Fruit fly (Drosophila melanogaster) whole organism, embryonic: ENCODE results near the gene Rcd5.

Experiments
- Adf1 ChIP-seq: fragments of 200-800 bp; sonication (Bioruptor generic); IDR thresholded peaks from 2 replicates; pipeline ENCODE4 v1.3.6; 2022; ENCODE audit warnings: missing biosample characterization, missing genetic modification characterization
- CG1024 ChIP-seq: fragments of 200-800 bp; sonication (Bioruptor generic); IDR thresholded peaks from 2 replicates; pipeline ENCODE4 v1.3.6; 2022; ENCODE audit warnings: missing biosample characterization, missing genetic modification characterization
- CG10321 ChIP-seq: fragments of 200-800 bp; sonication (Bioruptor generic); IDR thresholded peaks from 2 replicates; pipeline ENCODE4 v1.3.6; 2022; ENCODE audit warnings: missing biosample characterization, missing genetic modification characterization
- CG11696 ChIP-seq: fragments of 200-800 bp; sonication (Bioruptor generic); IDR thresholded peaks from 2 replicates; pipeline ENCODE4 v1.3.6; 2022; ENCODE audit warnings: missing biosample characterization, missing genetic modification characterization
- CG13424 ChIP-seq: fragments of 200-800 bp; sonication (Bioruptor generic); optimal IDR thresholded peaks from 2 replicates; lab custom pipeline; 2019; ENCODE audit warnings: missing biosample characterization, mild to moderate bottlenecking, missing genetic modification characterization, moderate library complexity
- CG15696 ChIP-seq: fragments of 200-800 bp; sonication (Bioruptor generic); optimal IDR thresholded peaks from 2 replicates; lab custom pipeline; 2019; ENCODE audit warnings: missing biosample characterization, mild to moderate bottlenecking, missing genetic modification characterization, moderate library complexity
- CG1602 ChIP-seq: fragments of 200-800 bp; sonication (Bioruptor generic); optimal IDR thresholded peaks from 3 replicates; lab custom pipeline; 2016; ENCODE audit warnings: missing biosample characterization, missing genetic modification characterization
- CG17361 ChIP-seq: fragments of 200-800 bp; sonication (Bioruptor generic); IDR thresholded peaks from 3 replicates; pipeline ENCODE4 v1.3.6; 2022; ENCODE audit warnings: missing biosample characterization, missing genetic modification characterization
- CG17385 ChIP-seq: fragments of 200-800 bp; sonication (Bioruptor generic); optimal IDR thresholded peaks from 3 replicates; lab custom pipeline; 2018; ENCODE audit warnings: missing biosample characterization, mild to moderate bottlenecking, missing genetic modification characterization
- CG18262 ChIP-seq: fragments of 200-800 bp; optimal IDR thresholded peaks from 3 replicates; lab custom pipeline; 2019; ENCODE audit warnings: missing biosample characterization, mild to moderate bottlenecking, missing genetic modification characterization, moderate library complexity
- CG2199 ChIP-seq: fragments of 200-800 bp; sonication (Bioruptor generic); IDR thresholded peaks from 3 replicates; pipeline ENCODE4 v1.3.6; 2022; ENCODE audit warnings: missing biosample characterization, missing genetic modification characterization
- CG3065 ChIP-seq: fragments of 200-800 bp; sonication (Bioruptor generic); optimal IDR thresholded peaks from 2 replicates; lab custom pipeline; 2016; ENCODE audit warnings: missing biosample characterization, missing genetic modification characterization
- CG31224 ChIP-seq: fragments of 200-800 bp; sonication (Bioruptor generic); IDR thresholded peaks from 2 replicates; pipeline ENCODE4 v1.3.6; 2022; ENCODE audit warnings: missing biosample characterization, missing genetic modification characterization
- CG32772 ChIP-seq: fragments of 200-800 bp; sonication (Bioruptor generic); IDR thresholded peaks from 2 replicates; pipeline ENCODE4 v1.3.6; 2022; ENCODE audit warnings: missing biosample characterization, missing genetic modification characterization
- CG4282 ChIP-seq: fragments of 200-800 bp; sonication (Bioruptor generic); optimal IDR thresholded peaks from 2 replicates; lab custom pipeline; 2016; ENCODE audit warnings: missing biosample characterization, missing genetic modification characterization
- CG6813 ChIP-seq: fragments of 200-800 bp; sonication (Bioruptor generic); optimal IDR thresholded peaks from 2 replicates; lab custom pipeline; 2017; ENCODE audit warnings: missing biosample characterization, missing genetic modification characterization, mild to moderate bottlenecking, moderate library complexity, missing genetic modification reagents
- CG7556 ChIP-seq: fragments of 200-800 bp; sonication (Bioruptor generic); optimal IDR thresholded peaks from 2 replicates; lab custom pipeline; 2017; ENCODE audit warnings: missing biosample characterization, mild to moderate bottlenecking, missing genetic modification characterization
- CG7786 ChIP-seq: fragments of 200-800 bp; sonication (Bioruptor generic); optimal IDR thresholded peaks from 2 replicates; lab custom pipeline; 2016; ENCODE audit warnings: missing biosample characterization, missing genetic modification characterization
- CG8089 ChIP-seq: fragments of 200-800 bp; sonication (Bioruptor generic); optimal IDR thresholded peaks from 3 replicates; lab custom pipeline; 2016; ENCODE audit warnings: missing biosample characterization, missing genetic modification characterization
- CG8478 ChIP-seq: fragments of >200 bp; optimal IDR thresholded peaks from 2 replicates; lab custom pipeline; 2018
- CG9817 ChIP-seq: fragments of 200-800 bp; sonication (Bioruptor generic); optimal IDR thresholded peaks from 2 replicates; lab custom pipeline; 2018; ENCODE audit warnings: missing biosample characterization, mild to moderate bottlenecking, missing genetic modification characterization, moderate library complexity
- D19B ChIP-seq: fragments of 200-800 bp; sonication (Bioruptor generic); optimal IDR thresholded peaks from 2 replicates; lab custom pipeline; 2017; ENCODE audit warnings: missing biosample characterization, mild to moderate bottlenecking, missing genetic modification characterization
- H15 ChIP-seq: fragments of 200-800 bp; sonication (Bioruptor generic); IDR thresholded peaks from 3 replicates; pipeline ENCODE4 v1.3.6; 2022; ENCODE audit warnings: missing biosample characterization, missing genetic modification characterization
- Opbp ChIP-seq: fragments of 200-800 bp; sonication (Bioruptor generic); IDR thresholded peaks from 3 replicates; pipeline ENCODE4 v1.3.6; 2022; ENCODE audit warnings: missing biosample characterization, missing genetic modification characterization; ENCODE audit not compliant: partially characterized antibody
- Poxn ChIP-seq: fragments of 200-800 bp; sonication (Bioruptor generic); IDR thresholded peaks from 2 replicates; pipeline ENCODE4 v1.3.6; 2022; ENCODE audit warnings: missing biosample characterization, missing genetic modification characterization
- Sox102F ChIP-seq: fragments of 200-800 bp; sonication (Bioruptor generic); optimal IDR thresholded peaks from 2 replicates; lab custom pipeline; 2018; ENCODE audit warnings: missing biosample characterization, mild to moderate bottlenecking, missing genetic modification characterization, moderate library complexity
- Vsx1 ChIP-seq: fragments of 200-800 bp; sonication (Bioruptor generic); optimal IDR thresholded peaks from 2 replicates; lab custom pipeline; 2017; ENCODE audit warnings: missing biosample characterization, mild to moderate bottlenecking, missing genetic modification characterization, missing genetic modification reagents
- YL-1 ChIP-seq: fragments of 200-800 bp; sonication (Bioruptor generic); optimal IDR thresholded peaks from 3 replicates; lab custom pipeline; 2017; ENCODE audit warnings: missing biosample characterization, mild to moderate bottlenecking, missing genetic modification characterization
- chif ChIP-seq, 2 experiments: fragments of 200-800 bp; sonication (Bioruptor generic); optimal IDR thresholded peaks; 3 replicates each; lab custom pipeline; 2016; ENCODE audit warnings: missing biosample characterization in 2 of 2, missing genetic modification characterization in 2 of 2
- chm ChIP-seq: fragments of 200-800 bp; sonication (Bioruptor generic); IDR thresholded peaks from 2 replicates; pipeline ENCODE4 v1.3.6; 2022; ENCODE audit warnings: missing biosample characterization, missing genetic modification characterization
- crol ChIP-seq: fragments of 200-800 bp; sonication (Bioruptor generic); IDR thresholded peaks from 2 replicates; pipeline ENCODE4 v1.3.6; 2022; ENCODE audit warnings: missing biosample characterization, missing genetic modification characterization
- dmrt99B ChIP-seq: fragments of 200-800 bp; sonication (Bioruptor generic); optimal IDR thresholded peaks from 2 replicates; lab custom pipeline; 2018; ENCODE audit warnings: missing biosample characterization, mild to moderate bottlenecking, missing genetic modification characterization, moderate library complexity
- dpn ChIP-seq, 2 experiments: fragments of 200-800 bp; sonication (Bioruptor generic); optimal IDR thresholded peaks; 3 replicates each; lab custom pipeline; 2016; ENCODE audit warnings: missing biosample characterization in 2 of 2, missing genetic modification characterization in 2 of 2
- ewg ChIP-seq: fragments of 200-800 bp; sonication (Bioruptor generic); optimal IDR thresholded peaks from 3 replicates; lab custom pipeline; 2017; ENCODE audit warnings: mild to moderate bottlenecking, missing biosample characterization, missing genetic modification reagents, missing genetic modification characterization
- eyg ChIP-seq: fragments of 200-800 bp; sonication (Bioruptor generic); optimal IDR thresholded peaks from 3 replicates; lab custom pipeline; 2016; ENCODE audit warnings: missing biosample characterization, missing genetic modification characterization
- fru ChIP-seq: fragments of >200 bp; optimal IDR thresholded peaks from 2 replicates; lab custom pipeline; 2017
- fu2 ChIP-seq: fragments of 200-800 bp; sonication (Bioruptor generic); optimal IDR thresholded peaks from 2 replicates; lab custom pipeline; 2016; ENCODE audit warnings: missing biosample characterization, missing genetic modification characterization
- gem ChIP-seq: fragments of 200-800 bp; sonication (Bioruptor generic); optimal IDR thresholded peaks from 2 replicates; lab custom pipeline; 2019; ENCODE audit warnings: missing biosample characterization, mild to moderate bottlenecking, missing genetic modification characterization, moderate library complexity
- gt ChIP-seq: fragments of 200-800 bp; sonication (Bioruptor generic); IDR thresholded peaks from 2 replicates; pipeline ENCODE4 v1.3.6; 2022; ENCODE audit warnings: missing biosample characterization, missing genetic modification characterization
- hkb ChIP-seq, 2 experiments: fragments of 200-800 bp in 1 of 2; fragments of >200 bp in 1 of 2; sonication (Bioruptor generic) in 1 of 2; IDR thresholded peaks in 1 of 2; optimal IDR thresholded peaks in 1 of 2; 2 replicates each; pipeline versions ENCODE4 v1.3.6 to Lab custom; 2017 to 2022; ENCODE audit warnings: missing biosample characterization in 1 of 2, missing genetic modification characterization in 1 of 2
- kay ChIP-seq: fragments of 200-800 bp; sonication (Bioruptor generic); optimal IDR thresholded peaks from 2 replicates; lab custom pipeline; 2016; ENCODE audit warnings: missing biosample characterization, missing genetic modification characterization
- kni ChIP-seq: fragments of 200-800 bp; sonication (Bioruptor generic); optimal IDR thresholded peaks from 3 replicates; lab custom pipeline; 2017; ENCODE audit warnings: mild to moderate bottlenecking, missing biosample characterization, missing genetic modification reagents, missing genetic modification characterization
- lab ChIP-seq: fragments of 200-800 bp; sonication (Bioruptor generic); optimal IDR thresholded peaks from 3 replicates; lab custom pipeline; 2017; ENCODE audit warnings: missing biosample characterization, missing genetic modification characterization, mild to moderate bottlenecking, moderate library complexity, missing genetic modification reagents
- nerfin-2 ChIP-seq: fragments of 200-800 bp; sonication (Bioruptor generic); IDR thresholded peaks from 2 replicates; pipeline ENCODE4 v1.3.6; 2022; ENCODE audit warnings: missing biosample characterization, missing genetic modification characterization; ENCODE audit not compliant: partially characterized antibody
- org-1 ChIP-seq: fragments of 200-800 bp; sonication (Bioruptor generic); optimal IDR thresholded peaks from 2 replicates; lab custom pipeline; 2017; ENCODE audit warnings: missing biosample characterization, missing genetic modification characterization
- pfk ChIP-seq: fragments of 200-800 bp; sonication (Bioruptor generic); optimal IDR thresholded peaks from 2 replicates; lab custom pipeline; 2018; ENCODE audit warnings: missing biosample characterization, mild to moderate bottlenecking, missing genetic modification characterization, moderate library complexity
- sug ChIP-seq: fragments of 200-800 bp; optimal IDR thresholded peaks from 2 replicates; lab custom pipeline; 2019; ENCODE audit warnings: missing biosample characterization, mild to moderate bottlenecking, missing genetic modification characterization, moderate library complexity
- tgo ChIP-seq: fragments of 200-800 bp; sonication (Bioruptor generic); IDR thresholded peaks from 3 replicates; pipeline ENCODE4 v1.3.6; 2022; ENCODE audit warnings: missing biosample characterization, missing genetic modification characterization
- tx ChIP-seq: fragments of 200-800 bp; sonication (Bioruptor generic); optimal IDR thresholded peaks from 2 replicates; lab custom pipeline; 2016; ENCODE audit warnings: missing biosample characterization, missing genetic modification characterization
- wek ChIP-seq: fragments of 200-800 bp; sonication (Bioruptor generic); optimal IDR thresholded peaks from 3 replicates; lab custom pipeline; 2018; ENCODE audit warnings: missing biosample characterization, mild to moderate bottlenecking, missing genetic modification characterization, moderate library complexity
- zen2 ChIP-seq: fragments of 200-800 bp; sonication (Bioruptor generic); IDR thresholded peaks from 3 replicates; pipeline ENCODE4 v1.3.6; 2022; ENCODE audit warnings: missing biosample characterization, missing genetic modification characterization; ENCODE audit not compliant: partially characterized antibody

The Rcd5 gene

DNA sequence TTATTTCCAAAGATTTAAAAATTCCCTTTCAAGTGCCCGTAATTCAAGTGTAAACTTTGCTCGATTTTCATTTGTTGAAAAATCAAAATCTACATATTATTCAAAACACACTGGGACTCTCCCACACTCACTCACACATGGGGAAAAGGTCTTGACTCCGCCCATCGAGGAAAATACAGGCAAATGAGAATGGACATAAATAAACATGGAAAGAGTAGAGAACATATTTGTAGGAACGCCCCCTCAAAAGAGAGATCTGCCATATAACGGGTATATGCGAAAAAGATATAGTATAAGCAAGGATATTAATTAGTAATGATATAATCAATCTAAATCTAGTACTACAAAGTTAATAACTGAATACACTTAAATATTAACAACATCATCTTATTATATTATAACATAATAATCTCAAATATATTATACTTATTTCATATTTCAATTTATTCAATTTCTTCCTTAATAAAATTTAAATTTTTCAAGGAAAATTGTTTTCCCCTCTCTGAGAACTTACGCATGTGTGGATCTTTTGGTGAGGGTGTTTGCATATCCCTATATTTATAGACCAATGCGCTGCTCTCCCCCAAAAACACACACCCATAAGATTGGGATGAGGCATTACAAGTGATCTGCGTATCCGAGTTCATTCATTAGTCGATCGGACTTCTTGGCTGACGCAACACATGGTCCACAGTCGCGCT, 22.0 kb upstream of the Rcd5 start, which contains the start of gene FoxL1 (continued):
- no peak for TF ChIP-seq hkb (optimal IDR thresholded peaks at IDR 0.05; lab: Kevin White, UChicago)
- no peak for TF ChIP-seq hkb (GFP tag; IDR thresholded peaks at IDR 0.05; lab: Robert Waterston, UW)
- no peak for TF ChIP-seq CG7786 (GFP tag; lab: Kevin White, UChicago)
- TF ChIP-seq CG17385 (GFP tag; lab: Kevin White, UChicago), result no peak
- TF ChIP-seq org-1, result no peak
- TF ChIP-seq Vsx1, result no peak
- TF ChIP-seq CG4282 (GFP tag; lab: Kevin White, UChicago), result no peak
- no peak for TF ChIP-seq CG7556 (GFP tag; lab: Kevin White, UChicago)
- TF ChIP-seq kni, result no peak
- no peak for TF ChIP-seq pfk (GFP tag; lab: Kevin White, UChicago)
- TF ChIP-seq tgo (GFP tag; lab: Robert Waterston, UW), result no peak
- no peak for TF ChIP-seq zen2
- TF ChIP-seq Poxn (GFP tag; lab: Robert Waterston, UW), result no peak
- no peak for TF ChIP-seq D19B (GFP tag; lab: Kevin White, UChicago)
- TF ChIP-seq dmrt99B (tag; lab: Kevin White, UChicago), result peak; percentile 25
- peak; percentile 40; the same call in 2 of the 3 replicates for TF ChIP-seq CG17361 (GFP tag; lab: Robert Waterston, UW)
- no peak for TF ChIP-seq CG9817
- TF ChIP-seq fru (lab: Kevin White, UChicago), result no peak
- no peak for TF ChIP-seq wek (GFP tag; lab: Kevin White, UChicago)
- no peak for TF ChIP-seq CG1024 (GFP tag; lab: Robert Waterston, UW)
- TF ChIP-seq CG15696 (tag; lab: Kevin White, UChicago), result no peak
- no peak for TF ChIP-seq eyg (GFP tag; lab: Kevin White, UChicago)
- TF ChIP-seq CG1602 (GFP tag; lab: Kevin White, UChicago), result no peak
- no peak for TF ChIP-seq ewg (GFP tag; lab: Kevin White, UChicago)
- no peak for TF ChIP-seq chm (GFP tag; lab: Robert Waterston, UW)
- TF ChIP-seq lab (GFP tag; lab: Kevin White, UChicago), result no peak
- TF ChIP-seq dpn (GFP tag; optimal IDR thresholded peaks at IDR 0.05; lab: Kevin White, UChicago), result no peak
- no peak for TF ChIP-seq nerfin-2
- TF ChIP-seq kay (GFP tag; lab: Kevin White, UChicago), result no peak
- no peak for TF ChIP-seq H15 (GFP tag; lab: Robert Waterston, UW)
- no peak for TF ChIP-seq YL-1 (GFP tag; lab: Kevin White, UChicago)
- TF ChIP-seq CG18262 (tag; lab: Kevin White, UChicago), result peak; percentile 56
- no peak for TF ChIP-seq CG10321 (GFP tag; lab: Robert Waterston, UW)
- no peak for TF ChIP-seq chif (GFP tag; optimal IDR thresholded peaks at IDR 0.05; lab: Kevin White, UChicago)
- TF ChIP-seq Sox102F (GFP tag; lab: Kevin White, UChicago), result peak; percentile 21
- no peak for TF ChIP-seq CG3065 (GFP tag; lab: Kevin White, UChicago)
- TF ChIP-seq tx (GFP tag; lab: Kevin White, UChicago), result no peak
- no peak for TF ChIP-seq CG8478 (lab: Kevin White, UChicago)
- TF ChIP-seq CG13424, result peak; percentile 23
- no peak for TF ChIP-seq CG6813 (GFP tag; lab: Kevin White, UChicago)
- no peak for TF ChIP-seq Adf1 (GFP tag; lab: Robert Waterston, UW)
- TF ChIP-seq CG8089 (GFP tag; lab: Kevin White, UChicago), result no peak
- TF ChIP-seq sug (tag; lab: Kevin White, UChicago), result no peak
- TF ChIP-seq gem (tag; lab: Kevin White, UChicago), result peak; percentile 33
- no peak for TF ChIP-seq CG2199 (GFP tag; lab: Robert Waterston, UW)
- no peak for TF ChIP-seq CG11696 (GFP tag; lab: Robert Waterston, UW)
- TF ChIP-seq CG31224 (GFP tag; lab: Robert Waterston, UW), result no peak
- TF ChIP-seq Opbp (GFP tag; lab: Robert Waterston, UW), result no peak
- no peak for TF ChIP-seq fu2 (GFP tag; lab: Kevin White, UChicago)
- no peak for TF ChIP-seq gt (GFP tag; lab: Robert Waterston, UW)
- no peak for TF ChIP-seq CG32772 (GFP tag; lab: Robert Waterston, UW)
- no peak for TF ChIP-seq crol (GFP tag; lab: Robert Waterston, UW)
